Worm (Caenorhabditis elegans): ENCODE results near the gene sre-34.

- TF ChIP-seq F49E8.2 (tag; optimal IDR thresholded peaks at IDR 0.05; ENCODE audit: insufficient read depth) (no peak), nfya-2 (GFP tag; IDR thresholded peaks at IDR 0.05) (no peak), madf-10 (tag; optimal IDR thresholded peaks at IDR 0.05) (no peak)
Observed at ce11 chrII:12488810-12489209, 38.9 kb downstream of the sre-34 start.
